Worm (Caenorhabditis elegans) whole organism, young adult: Measurements from ENCODE around the gene F27B10.1.

Experiments
- F23B12.7 ChIP-seq: sonication (generic microtip); optimal IDR thresholded peaks from 2 replicates; lab custom pipeline; 2017; ENCODE audit warnings: missing genetic modification characterization, mild to moderate bottlenecking, missing compliant biosample characterization, antibody characterized with exemption, moderate library complexity; ENCODE audit not compliant: insufficient read depth
- F39B2.1 ChIP-seq: fragments of 200-800 bp; sonication (Bioruptor generic); IDR thresholded peaks from 2 replicates; pipeline ENCODE4 v1.3.6; 2022; ENCODE audit warnings: missing genetic modification reagents, missing genetic modification characterization, missing compliant biosample characterization
- F49E8.2 ChIP-seq: sonication (generic microtip); optimal IDR thresholded peaks from 3 replicates; lab custom pipeline; 2017; ENCODE audit warnings: missing genetic modification characterization, mild to moderate bottlenecking, missing compliant biosample characterization, antibody characterized with exemption, moderate library complexity; ENCODE audit not compliant: insufficient read depth
- Y53F4B.3 ChIP-seq: fragments of 200-800 bp; sonication (Bioruptor generic); IDR thresholded peaks from 2 replicates; pipeline ENCODE4 v1.3.6; 2022; ENCODE audit warnings: missing genetic modification reagents, missing genetic modification characterization, missing compliant biosample characterization
- bed-2 ChIP-seq: fragments of 200-800 bp; sonication (Bioruptor generic); IDR thresholded peaks from 2 replicates; pipeline ENCODE4 v1.3.6; 2022; ENCODE audit warnings: missing genetic modification reagents, missing genetic modification characterization, missing compliant biosample characterization
- ccch-3 ChIP-seq: fragments of 200-800 bp; sonication (Bioruptor generic); optimal IDR thresholded peaks from 2 replicates; lab custom pipeline; 2018; ENCODE audit warnings: mild to moderate bottlenecking, missing genetic modification characterization, missing compliant biosample characterization
- cebp-1 ChIP-seq, 2 experiments: fragments of 200-800 bp in 1 of 2; sonication (Bioruptor generic) in 1 of 2; sonication (generic microtip) in 1 of 2; IDR thresholded peaks in 1 of 2; optimal IDR thresholded peaks in 1 of 2; 2 replicates each; pipeline versions ENCODE4 v1.3.6 to Lab custom; 2017 to 2022; ENCODE audit warnings: missing compliant biosample characterization in 2 of 2, missing genetic modification characterization in 2 of 2, mild to moderate bottlenecking in 1 of 2, missing genetic modification reagents in 1 of 2, moderate library complexity in 1 of 2
- cebp-2 ChIP-seq: fragments of 200-800 bp; sonication (Bioruptor generic); IDR thresholded peaks from 2 replicates; pipeline ENCODE4 v1.3.6; 2022; ENCODE audit warnings: missing genetic modification characterization, missing compliant biosample characterization
- die-1 ChIP-seq: sonication (generic microtip); optimal IDR thresholded peaks from 2 replicates; lab custom pipeline; 2016; ENCODE audit warnings: missing genotype, mild to moderate bottlenecking, missing genetic modification characterization, missing compliant biosample characterization
- egl-44 ChIP-seq: fragments of 200-800 bp; sonication (Bioruptor generic); IDR thresholded peaks from 2 replicates; pipeline ENCODE4 v1.3.6; 2022; ENCODE audit warnings: missing genetic modification reagents, missing genetic modification characterization, missing compliant biosample characterization
- hlh-12 ChIP-seq: sonication (generic microtip); optimal IDR thresholded peaks from 2 replicates; lab custom pipeline; 2016; ENCODE audit warnings: missing genetic modification characterization, missing compliant biosample characterization
- hlh-26 ChIP-seq: fragments of 200-800 bp; sonication (Bioruptor generic); conservative IDR thresholded peaks from 2 replicates; pipeline ENCODE4 v1.3.6; 2022; ENCODE audit warnings: missing genetic modification reagents, missing genetic modification characterization, missing compliant biosample characterization
- hmg-1.2 ChIP-seq: fragments of 200-800 bp; sonication (Bioruptor generic); IDR thresholded peaks from 2 replicates; pipeline ENCODE4 v1.3.6; 2022; ENCODE audit warnings: missing genetic modification reagents, missing genetic modification characterization, missing compliant biosample characterization
- lsl-1 ChIP-seq: fragments of 200-800 bp; sonication (Bioruptor generic); optimal IDR thresholded peaks from 2 replicates; lab custom pipeline; 2018; ENCODE audit warnings: mild to moderate bottlenecking, missing genetic modification characterization, moderate library complexity, missing compliant biosample characterization
- mcd-1 ChIP-seq: fragments of 200-800 bp; sonication (Bioruptor generic); IDR thresholded peaks from 2 replicates; pipeline ENCODE4 v1.3.6; 2022; ENCODE audit warnings: missing genetic modification reagents, missing genetic modification characterization, missing compliant biosample characterization
- nhr-120 ChIP-seq: fragments of 200-800 bp; sonication (Bioruptor generic); IDR thresholded peaks from 2 replicates; pipeline ENCODE4 v1.3.6; 2022; ENCODE audit warnings: missing genetic modification characterization, missing compliant biosample characterization
- nhr-80 ChIP-seq: sonication (generic microtip); optimal IDR thresholded peaks from 2 replicates; lab custom pipeline; 2016; ENCODE audit warnings: missing genetic modification characterization, missing compliant biosample characterization
- pbrm-1 ChIP-seq: fragments of 200-800 bp; sonication (Bioruptor generic); IDR thresholded peaks from 2 replicates; pipeline ENCODE4 v1.3.6; 2022; ENCODE audit warnings: missing genetic modification reagents, missing genetic modification characterization, missing compliant biosample characterization
- ztf-18 ChIP-seq: sonication (generic microtip); optimal IDR thresholded peaks from 2 replicates; lab custom pipeline; 2016; ENCODE audit warnings: missing genotype, mild to moderate bottlenecking, missing genetic modification characterization, missing compliant biosample characterization

The F27B10.1 gene

DNA sequence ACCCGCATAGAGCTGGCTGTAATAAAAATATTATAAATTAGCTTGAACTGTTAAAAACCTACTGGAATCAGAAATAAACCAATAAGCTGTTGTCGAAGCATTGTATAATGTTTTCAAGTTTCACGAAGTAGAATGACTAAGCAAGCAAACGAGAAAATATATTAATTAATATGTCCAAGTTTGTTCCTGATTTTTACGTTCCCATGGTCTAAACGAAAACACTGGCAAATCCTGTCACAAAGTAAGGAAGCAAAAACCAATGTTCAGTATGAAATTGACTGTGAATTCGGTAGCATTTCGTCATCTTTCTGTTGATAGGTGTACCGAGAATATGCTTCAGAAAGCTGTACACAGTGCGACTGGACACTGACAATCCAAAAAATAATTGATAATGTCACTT lies 47.8 kb downstream of the F27B10.1 start, which contains the start of gene srx-34:
Gene srx-34, minus strand, starts transcription at position 101 of the 400 bp plus-strand sequence.
- TF ChIP-seq cebp-2 (GFP tag; lab: Robert Waterston, UW), result no peak
- no peak for TF ChIP-seq hlh-26 (GFP tag; lab: Robert Waterston, UW)
- TF ChIP-seq cebp-1 (GFP tag; IDR thresholded peaks at IDR 0.05; lab: Robert Waterston, UW), result no peak
- no peak for TF ChIP-seq cebp-1 (tag; optimal IDR thresholded peaks at IDR 0.05; lab: Kevin White, UChicago)
- no peak for TF ChIP-seq die-1 (tag; lab: Kevin White, UChicago)
- no peak for TF ChIP-seq ccch-3
- no peak for TF ChIP-seq nhr-80 (tag; lab: Kevin White, UChicago)
- no peak for TF ChIP-seq hlh-12 (tag; lab: Kevin White, UChicago)
- no peak for TF ChIP-seq mcd-1
- no peak for TF ChIP-seq ztf-18
- TF ChIP-seq hmg-1.2 (GFP tag; lab: Robert Waterston, UW), result no peak
- no peak for TF ChIP-seq lsl-1 (GFP tag; lab: Kevin White, UChicago)
- TF ChIP-seq bed-2 (GFP tag; lab: Robert Waterston, UW), result no peak
- TF ChIP-seq pbrm-1 (GFP tag; lab: Robert Waterston, UW), result no peak
- no peak for TF ChIP-seq F39B2.1 (GFP tag; lab: Robert Waterston, UW)
- TF ChIP-seq F49E8.2 (tag; lab: Kevin White, UChicago), result no peak
- TF ChIP-seq, all 124 proteins: peak for 0

- no peak for TF ChIP-seq egl-44
- no peak for TF ChIP-seq F23B12.7 (tag; lab: Kevin White, UChicago)
- no peak for TF ChIP-seq Y53F4B.3 (GFP tag; lab: Robert Waterston, UW)
Measured at ce11 chrV:7123188-7123708, 50.8 kb downstream of the F27B10.1 start, which contains the start of gene lmd-5. Gene lmd-5 (plus strand): TSS chrV:7123658.

DNA sequence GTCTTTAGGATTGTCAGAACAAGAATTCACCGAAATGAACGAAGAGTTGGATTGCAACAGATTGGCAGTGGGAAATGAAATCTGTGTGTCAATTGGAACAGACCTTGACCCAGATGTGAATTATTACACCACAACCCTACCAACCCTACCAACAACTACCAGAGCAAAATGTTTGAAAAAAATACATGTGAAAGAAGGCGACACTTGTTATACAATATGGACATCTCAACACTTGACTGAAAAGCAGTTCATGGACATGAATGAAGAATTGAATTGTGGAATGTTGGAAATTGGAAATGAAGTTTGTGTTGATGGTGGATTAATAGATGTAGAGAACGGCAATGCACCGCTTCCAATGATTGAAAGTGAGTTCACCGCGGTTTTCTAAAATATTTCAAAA lies 51.6 kb downstream of the F27B10.1 start:
- TF ChIP-seq nhr-120, result no peak
- no peak for TF ChIP-seq nhr-80 (tag; lab: Kevin White, UChicago)
